Fruit fly (Drosophila melanogaster) whole organism, embryonic: ENCODE measurements around the gene ppl.

Experiments used
- Antp ChIP-seq: fragments of 200-800 bp; sonication (Bioruptor generic); optimal IDR thresholded peaks from 3 replicates; lab custom pipeline; 2016; ENCODE audit warnings: missing biosample characterization, missing genetic modification characterization
- Bteb2 ChIP-seq: fragments of 200-800 bp; sonication (Bioruptor generic); optimal IDR thresholded peaks from 2 replicates; lab custom pipeline; 2016; ENCODE audit warnings: missing biosample characterization, missing genetic modification characterization
- CG10543 ChIP-seq: fragments of 200-800 bp; sonication (Bioruptor generic); optimal IDR thresholded peaks from 3 replicates; lab custom pipeline; 2017; ENCODE audit warnings: missing biosample characterization, mild to moderate bottlenecking, missing genetic modification characterization, moderate library complexity
- CG11456 ChIP-seq: fragments of 200-800 bp; sonication (Bioruptor generic); IDR thresholded peaks from 3 replicates; pipeline ENCODE4 v1.3.6; 2022; ENCODE audit warnings: missing biosample characterization, missing genetic modification characterization
- CG12769 ChIP-seq: fragments of 200-800 bp; sonication (Bioruptor generic); optimal IDR thresholded peaks from 2 replicates; lab custom pipeline; 2019; ENCODE audit warnings: missing biosample characterization, mild to moderate bottlenecking, missing genetic modification characterization, moderate library complexity
- CG13775 ChIP-seq: fragments of 200-800 bp; sonication (Bioruptor generic); optimal IDR thresholded peaks from 3 replicates; lab custom pipeline; 2017; ENCODE audit warnings: missing biosample characterization, mild to moderate bottlenecking, missing genetic modification characterization
- CG14710 ChIP-seq: fragments of 200-800 bp; sonication (Bioruptor generic); optimal IDR thresholded peaks from 3 replicates; lab custom pipeline; 2019; ENCODE audit warnings: missing biosample characterization, mild to moderate bottlenecking, missing genetic modification characterization, moderate library complexity
- CG17385 ChIP-seq: fragments of 200-800 bp; sonication (Bioruptor generic); optimal IDR thresholded peaks from 3 replicates; lab custom pipeline; 2018; ENCODE audit warnings: missing biosample characterization, mild to moderate bottlenecking, missing genetic modification characterization
- CG18764 ChIP-seq: fragments of 200-800 bp; sonication (Bioruptor generic); optimal IDR thresholded peaks from 3 replicates; lab custom pipeline; 2016; ENCODE audit warnings: missing biosample characterization, missing genetic modification characterization
- CG3407 ChIP-seq: fragments of 200-800 bp; sonication (Bioruptor generic); optimal IDR thresholded peaks from 2 replicates; lab custom pipeline; 2018; ENCODE audit warnings: missing biosample characterization, mild to moderate bottlenecking, missing genetic modification characterization
- CG34224 ChIP-seq: fragments of 200-800 bp; sonication (Bioruptor generic); IDR thresholded peaks from 3 replicates; pipeline ENCODE4 v1.3.6; 2022; ENCODE audit warnings: missing biosample characterization, missing genetic modification characterization; ENCODE audit not compliant: partially characterized antibody
- CG3726 ChIP-seq: fragments of 200-800 bp; sonication (Bioruptor generic); IDR thresholded peaks from 3 replicates; pipeline ENCODE4, ENCODE4 v1.3.6; 2022; ENCODE audit warnings: missing biosample characterization, missing genetic modification characterization
- CG4707 ChIP-seq: fragments of 200-800 bp; sonication (Bioruptor generic); optimal IDR thresholded peaks from 2 replicates; lab custom pipeline; 2018; ENCODE audit warnings: missing biosample characterization, mild to moderate bottlenecking, missing genetic modification characterization, moderate library complexity
- CG6765 ChIP-seq: fragments of 200-800 bp; sonication (Bioruptor generic); optimal IDR thresholded peaks from 3 replicates; lab custom pipeline; 2017; ENCODE audit warnings: missing biosample characterization, mild to moderate bottlenecking, missing genetic modification characterization
- CG6791 ChIP-seq: fragments of 200-800 bp; sonication (Bioruptor generic); IDR thresholded peaks from 3 replicates; pipeline ENCODE4 v1.3.6; 2022; ENCODE audit warnings: missing biosample characterization, missing genetic modification characterization; ENCODE audit not compliant: partially characterized antibody
- CG7556 ChIP-seq: fragments of 200-800 bp; sonication (Bioruptor generic); optimal IDR thresholded peaks from 2 replicates; lab custom pipeline; 2017; ENCODE audit warnings: missing biosample characterization, mild to moderate bottlenecking, missing genetic modification characterization
- CG8290 ChIP-seq, 3 experiments: fragments of 200-800 bp; sonication (Bioruptor generic); optimal IDR thresholded peaks; 2 replicates each; lab custom pipeline; 2016 to 2019; ENCODE audit warnings: missing biosample characterization in 3 of 3, missing genetic modification characterization in 3 of 3, mild to moderate bottlenecking in 2 of 3, moderate library complexity in 1 of 3
- Dfd ChIP-seq, 2 experiments: fragments of >200 bp; optimal IDR thresholded peaks; 2 replicates each; lab custom pipeline; 2017; ENCODE audit warnings: missing biosample characterization in 2 of 2, missing genetic modification characterization in 2 of 2
- Gug ChIP-seq: fragments of 200-800 bp; sonication (Bioruptor generic); IDR thresholded peaks from 4 replicates; pipeline ENCODE4 v1.3.6; 2022; ENCODE audit warnings: missing biosample characterization, missing genetic modification characterization
- H15 ChIP-seq: fragments of 200-800 bp; sonication (Bioruptor generic); IDR thresholded peaks from 3 replicates; pipeline ENCODE4 v1.3.6; 2022; ENCODE audit warnings: missing biosample characterization, missing genetic modification characterization
- HmgD ChIP-seq: fragments of 200-800 bp; sonication (Bioruptor generic); optimal IDR thresholded peaks from 3 replicates; lab custom pipeline; 2016; ENCODE audit warnings: missing biosample characterization, missing genetic modification characterization
- HmgZ ChIP-seq: fragments of 200-800 bp; sonication (Bioruptor generic); optimal IDR thresholded peaks from 2 replicates; lab custom pipeline; 2018; ENCODE audit warnings: missing biosample characterization, mild to moderate bottlenecking, missing genetic modification characterization
- MESR4 ChIP-seq: fragments of 200-800 bp; sonication (Bioruptor generic); optimal IDR thresholded peaks from 2 replicates; lab custom pipeline; 2018; ENCODE audit warnings: missing biosample characterization, mild to moderate bottlenecking, missing genetic modification characterization, moderate library complexity
- Opbp ChIP-seq: fragments of 200-800 bp; sonication (Bioruptor generic); IDR thresholded peaks from 3 replicates; pipeline ENCODE4 v1.3.6; 2022; ENCODE audit warnings: missing biosample characterization, missing genetic modification characterization; ENCODE audit not compliant: partially characterized antibody
- Pdp1 ChIP-seq, 2 experiments: fragments of 200-800 bp; sonication (Bioruptor generic); optimal IDR thresholded peaks; 3 replicates each; lab custom pipeline; 2016; ENCODE audit warnings: missing biosample characterization in 2 of 2, missing genetic modification characterization in 2 of 2, mild to moderate bottlenecking in 1 of 2, moderate library complexity in 1 of 2
- YL-1 ChIP-seq: fragments of 200-800 bp; sonication (Bioruptor generic); optimal IDR thresholded peaks from 3 replicates; lab custom pipeline; 2017; ENCODE audit warnings: missing biosample characterization, mild to moderate bottlenecking, missing genetic modification characterization
- al ChIP-seq: fragments of 200-800 bp; sonication (Bioruptor generic); IDR thresholded peaks from 2 replicates; pipeline ENCODE4 v1.3.6; 2022; ENCODE audit warnings: missing biosample characterization, missing genetic modification characterization
- ap ChIP-seq: fragments of 200-800 bp; sonication (Bioruptor generic); IDR thresholded peaks from 2 replicates; pipeline ENCODE4 v1.3.6; 2022; ENCODE audit warnings: missing biosample characterization, missing genetic modification characterization
- chif ChIP-seq, 2 experiments: fragments of 200-800 bp; sonication (Bioruptor generic); optimal IDR thresholded peaks; 3 replicates each; lab custom pipeline; 2016; ENCODE audit warnings: missing biosample characterization in 2 of 2, missing genetic modification characterization in 2 of 2
- crc ChIP-seq: fragments of 200-800 bp; sonication (Bioruptor generic); optimal IDR thresholded peaks from 2 replicates; lab custom pipeline; 2016; ENCODE audit warnings: missing biosample characterization, missing genetic modification characterization
- crp ChIP-seq, 2 experiments: fragments of 200-800 bp; sonication (Bioruptor generic); optimal IDR thresholded peaks; 2 replicates in 1 of 2; 3 replicates in 1 of 2; lab custom pipeline; 2017; ENCODE audit warnings: missing biosample characterization in 2 of 2, missing genetic modification characterization in 2 of 2, mild to moderate bottlenecking in 1 of 2, moderate library complexity in 1 of 2
- exex ChIP-seq: fragments of 200-800 bp; sonication (Bioruptor generic); optimal IDR thresholded peaks from 4 replicates; lab custom pipeline; 2018; ENCODE audit warnings: missing biosample characterization, mild to moderate bottlenecking, missing genetic modification characterization, moderate library complexity
- fd64A ChIP-seq: fragments of 200-800 bp; sonication (Bioruptor generic); optimal IDR thresholded peaks from 3 replicates; lab custom pipeline; 2018; ENCODE audit warnings: missing biosample characterization, mild to moderate bottlenecking, missing genetic modification characterization
- gem ChIP-seq: fragments of 200-800 bp; sonication (Bioruptor generic); optimal IDR thresholded peaks from 2 replicates; lab custom pipeline; 2019; ENCODE audit warnings: missing biosample characterization, mild to moderate bottlenecking, missing genetic modification characterization, moderate library complexity
- grn ChIP-seq: fragments of 200-800 bp; sonication (Bioruptor generic); optimal IDR thresholded peaks from 3 replicates; lab custom pipeline; 2017; ENCODE audit warnings: missing biosample characterization, missing genetic modification characterization
- ind ChIP-seq: fragments of 200-800 bp; sonication (Bioruptor generic); optimal IDR thresholded peaks from 3 replicates; lab custom pipeline; 2016; ENCODE audit warnings: missing biosample characterization, missing genetic modification characterization
- jigr1 ChIP-seq: fragments of 200-800 bp; sonication (Bioruptor generic); IDR thresholded peaks from 3 replicates; pipeline ENCODE4 v1.3.6; 2022; ENCODE audit warnings: missing biosample characterization, missing genetic modification characterization
- kni ChIP-seq: fragments of 200-800 bp; sonication (Bioruptor generic); optimal IDR thresholded peaks from 3 replicates; lab custom pipeline; 2017; ENCODE audit warnings: mild to moderate bottlenecking, missing biosample characterization, missing genetic modification reagents, missing genetic modification characterization
- mam ChIP-seq: fragments of 200-800 bp; sonication (Bioruptor generic); optimal IDR thresholded peaks from 3 replicates; lab custom pipeline; 2016; ENCODE audit warnings: missing biosample characterization, missing genetic modification characterization
- onecut ChIP-seq: fragments of 200-800 bp; sonication (Bioruptor generic); IDR thresholded peaks from 2 replicates; pipeline ENCODE4 v1.3.6; 2022; ENCODE audit warnings: missing biosample characterization, missing genetic modification characterization
- rib ChIP-seq: fragments of 200-800 bp; sonication (Bioruptor generic); IDR thresholded peaks from 2 replicates; pipeline ENCODE4 v1.3.6; 2022; ENCODE audit warnings: missing biosample characterization, missing genetic modification characterization
- run ChIP-seq: fragments of 200-800 bp; sonication (Bioruptor generic); optimal IDR thresholded peaks from 3 replicates; lab custom pipeline; 2018; ENCODE audit warnings: missing biosample characterization, mild to moderate bottlenecking, missing genetic modification characterization
- salm ChIP-seq: fragments of 200-800 bp; sonication (Bioruptor generic); optimal IDR thresholded peaks from 2 replicates; lab custom pipeline; 2018; ENCODE audit warnings: missing biosample characterization, mild to moderate bottlenecking, missing genetic modification characterization
- schlank ChIP-seq: fragments of 200-800 bp; sonication (Bioruptor generic); optimal IDR thresholded peaks from 2 replicates; lab custom pipeline; 2018; ENCODE audit warnings: missing biosample characterization, mild to moderate bottlenecking, missing genetic modification characterization
- sqz ChIP-seq: fragments of 200-800 bp; sonication (Bioruptor generic); optimal IDR thresholded peaks from 3 replicates; lab custom pipeline; 2018; ENCODE audit warnings: missing biosample characterization, mild to moderate bottlenecking, missing genetic modification characterization
- tup ChIP-seq: fragments of 200-800 bp; sonication (Bioruptor generic); optimal IDR thresholded peaks from 2 replicates; lab custom pipeline; 2016; ENCODE audit warnings: missing biosample characterization, mild to moderate bottlenecking, missing genetic modification characterization, moderate library complexity
- unpg ChIP-seq: fragments of 200-800 bp; sonication (Bioruptor generic); optimal IDR thresholded peaks from 3 replicates; lab custom pipeline; 2018; ENCODE audit warnings: missing biosample characterization, mild to moderate bottlenecking, missing genetic modification characterization, moderate library complexity

ppl gene

dm6 chr3L:21276296-21277257, 4.7 kb downstream of the ppl start (continued):
- TF ChIP-seq CG34224 (GFP tag; lab: Robert Waterston, UW) (peak; percentile 16; the same call in 1 of the 3 replicates), CG7556 (GFP tag; lab: Kevin White, UChicago) (peak; percentile 80), chif (GFP tag; optimal IDR thresholded peaks at IDR 0.05; lab: Kevin White, UChicago) (peak; percentile 53 to 73), rib (no peak), run (tag; lab: Kevin White, UChicago) (no peak), Gug (GFP tag; lab: Robert Waterston, UW) (0 out of 4 replicates have a peak, but pooled peaks have one; percentile 5), unpg (GFP tag; lab: Kevin White, UChicago) (peak; percentile 55), CG11456 (GFP tag; lab: Robert Waterston, UW) (no peak), CG8290 (GFP tag; optimal IDR thresholded peaks at IDR 0.05; lab: Kevin White, UChicago) (peak; percentile 18), CG8290 (tag; optimal IDR thresholded peaks at IDR 0.05; lab: Kevin White, UChicago) (peak in 1 of 2 experiments; percentile 12), crp (GFP tag; optimal IDR thresholded peaks at IDR 0.05; lab: Kevin White, UChicago) (peak in 1 of 2 experiments; percentile 36), CG3407 (GFP tag; lab: Kevin White, UChicago) (no peak), kni (GFP tag; lab: Kevin White, UChicago) (peak; percentile 88), exex (tag; lab: Kevin White, UChicago) (peak; percentile 44), onecut (GFP tag; lab: Robert Waterston, UW) (0 out of 2 replicates have a peak, but pooled peaks have one; percentile 5), CG10543 (peak; percentile 42), salm (tag; lab: Kevin White, UChicago) (no peak), crc (peak; percentile 67), CG17385 (GFP tag; lab: Kevin White, UChicago) (peak; percentile 63), Dfd (GFP tag; optimal IDR thresholded peaks at IDR 0.05; lab: Kevin White, UChicago) (no peak), CG4707 (peak; percentile 11), MESR4 (GFP tag; lab: Kevin White, UChicago) (no peak), Antp (GFP tag; lab: Kevin White, UChicago) (peak; percentile 52), al (GFP tag; lab: Robert Waterston, UW) (peak; percentile 19; the same call in 1 of the 2 replicates), fd64A (no peak), gem (tag; lab: Kevin White, UChicago) (peak; percentile 83), Pdp1 (GFP tag; optimal IDR thresholded peaks at IDR 0.05; lab: Kevin White, UChicago) (peak; percentile 74 to 78), HmgZ (tag; lab: Kevin White, UChicago) (no peak), YL-1 (GFP tag; lab: Kevin White, UChicago) (peak; percentile 4), ap (GFP tag; lab: Robert Waterston, UW) (no peak), CG6791 (GFP tag; lab: Robert Waterston, UW) (no peak), Bteb2 (GFP tag; lab: Kevin White, UChicago) (peak; percentile 61), ind (GFP tag; lab: Kevin White, UChicago) (peak; percentile 44), CG18764 (no peak), jigr1 (GFP tag; lab: Robert Waterston, UW) (no peak), schlank (tag; lab: Kevin White, UChicago) (peak; percentile 1), CG12769 (tag; lab: Kevin White, UChicago) (no peak), tup (GFP tag; lab: Kevin White, UChicago) (no peak), sqz (GFP tag; lab: Kevin White, UChicago) (peak; percentile 29), H15 (GFP tag; lab: Robert Waterston, UW) (0 out of 3 replicates have a peak, but pooled peaks have one; percentile 6), CG14710 (tag; lab: Kevin White, UChicago) (peak; percentile 71), CG13775 (peak; percentile 75), Opbp (GFP tag; lab: Robert Waterston, UW) (no peak), HmgD (peak; percentile 10), CG6765 (GFP tag; lab: Kevin White, UChicago) (no peak), CG3726 (GFP tag; lab: Robert Waterston, UW) (no peak), mam (GFP tag; lab: Kevin White, UChicago) (peak; percentile 62), grn (GFP tag; lab: Kevin White, UChicago) (peak; percentile 94)
